Worm (Caenorhabditis elegans): ENCODE results near the gene W04D2.4.

- TF ChIP-seq him-1 (tag; optimal IDR thresholded peaks at IDR 0.05) (no peak), dao-5 (tag; optimal IDR thresholded peaks at IDR 0.05) (no peak)
Observed at ce11 chrV:12460583-12460982, 37.0 kb downstream of the W04D2.4 start.
